Worm (Caenorhabditis elegans) whole organism, young adult: ENCODE measurements around the gene col-170.

Experiments used
- B0035.1 ChIP-seq: sonication (generic microtip); optimal IDR thresholded peaks from 2 replicates; lab custom pipeline; 2016; ENCODE audit warnings: missing genetic modification characterization, mild to moderate bottlenecking, missing compliant biosample characterization, missing genotype, missing genetic modification reagents
- F49E8.2 ChIP-seq: sonication (generic microtip); optimal IDR thresholded peaks from 3 replicates; lab custom pipeline; 2017; ENCODE audit warnings: missing genetic modification characterization, mild to moderate bottlenecking, missing compliant biosample characterization, antibody characterized with exemption, moderate library complexity; ENCODE audit not compliant: insufficient read depth
- F52B5.7 ChIP-seq: sonication (generic microtip); optimal IDR thresholded peaks from 2 replicates; lab custom pipeline; 2016; ENCODE audit warnings: mild to moderate bottlenecking, missing genetic modification characterization, missing compliant biosample characterization
- Y79H2A.3 ChIP-seq: fragments of 200-800 bp; sonication (Bioruptor generic); conservative IDR thresholded peaks from 2 replicates; pipeline ENCODE4 v1.3.6; 2022; ENCODE audit warnings: missing genetic modification reagents, missing genetic modification characterization, missing compliant biosample characterization
- ama-1 ChIP-seq, 3 experiments: fragments of 150-350 bp in 1 of 3; sonication (generic microtip) in 2 of 3; optimal IDR thresholded peaks; 2 replicates each; lab custom pipeline; 2014 to 2018; ENCODE audit warnings: missing biosample characterization in 2 of 3, missing genetic modification characterization in 2 of 3, missing genetic modification reagents in 2 of 3
- egl-18 ChIP-seq: fragments of 200-800 bp; sonication (Bioruptor generic); IDR thresholded peaks from 2 replicates; pipeline ENCODE4 v1.3.6; 2022; ENCODE audit warnings: missing genetic modification reagents, missing genetic modification characterization, missing compliant biosample characterization
- snpc-1.3 ChIP-seq: sonication (generic microtip); optimal IDR thresholded peaks from 2 replicates; lab custom pipeline; 2017; ENCODE audit warnings: missing genetic modification characterization, mild to moderate bottlenecking, missing compliant biosample characterization, antibody characterized with exemption, moderate library complexity, missing genotype, missing genetic modification reagents; ENCODE audit not compliant: insufficient read depth
- ztf-25 ChIP-seq: fragments of 200-800 bp; sonication (Bioruptor generic); IDR thresholded peaks from 2 replicates; pipeline ENCODE4 v1.3.6; 2022; ENCODE audit warnings: missing genetic modification reagents, missing genetic modification characterization, missing compliant biosample characterization

ce11 chrX:6296402-6296844, 35.1 kb upstream of the col-170 start:
- TF ChIP-seq ama-1 (optimal IDR thresholded peaks at IDR 0.05; lab: Kevin White, UChicago) = no peak
- peak; percentile 18 to 94 for TF ChIP-seq ama-1 (GFP tag; optimal IDR thresholded peaks at IDR 0.05; lab: Kevin White, UChicago)
- TF ChIP-seq B0035.1 = peak; percentile 97
- TF ChIP-seq Y79H2A.3 (GFP tag; lab: Robert Waterston, UW) = no peak
- TF ChIP-seq egl-18 (GFP tag; lab: Robert Waterston, UW) = peak; percentile 96
- TF ChIP-seq F49E8.2 (tag; lab: Kevin White, UChicago) = peak; percentile 30
- 0 out of 2 replicates have a peak, but pooled peaks have one; percentile 58 for TF ChIP-seq ztf-25
- TF ChIP-seq F52B5.7 (tag; lab: Kevin White, UChicago) = peak; percentile 96
- TF ChIP-seq snpc-1.3 (tag; lab: Kevin White, UChicago) = no peak
